Worm (Caenorhabditis elegans) whole organism, young adult: ENCODE data around the gene C35B1.4.

Source experiments
- C17E4.6 ChIP-seq: fragments of 200-800 bp; sonication (Bioruptor generic); IDR thresholded peaks from 2 replicates; pipeline ENCODE4 v1.3.6; 2022; ENCODE audit warnings: missing genetic modification reagents, missing genetic modification characterization, missing compliant biosample characterization
- F23B12.7 ChIP-seq: sonication (generic microtip); optimal IDR thresholded peaks from 2 replicates; lab custom pipeline; 2017; ENCODE audit warnings: missing genetic modification characterization, mild to moderate bottlenecking, missing compliant biosample characterization, antibody characterized with exemption, moderate library complexity; ENCODE audit not compliant: insufficient read depth
- athp-1 ChIP-seq: sonication (generic microtip); optimal IDR thresholded peaks from 2 replicates; lab custom pipeline; 2017; ENCODE audit warnings: mild to moderate bottlenecking, missing genetic modification characterization, missing compliant biosample characterization
- attf-5 ChIP-seq: fragments of 200-800 bp; sonication (Bioruptor generic); optimal IDR thresholded peaks from 2 replicates; lab custom pipeline; 2018; ENCODE audit warnings: mild to moderate bottlenecking, missing genetic modification characterization, missing compliant biosample characterization
- ceh-79 ChIP-seq: sonication (generic microtip); optimal IDR thresholded peaks from 2 replicates; lab custom pipeline; 2017; ENCODE audit warnings: mild to moderate bottlenecking, missing genetic modification characterization, missing compliant biosample characterization
- chd-7 ChIP-seq: sonication (generic microtip); optimal IDR thresholded peaks from 2 replicates; lab custom pipeline; 2016; ENCODE audit warnings: mild to moderate bottlenecking, missing genetic modification characterization, moderate library complexity, missing compliant biosample characterization
- efl-1 ChIP-seq: fragments of 150-350 bp; optimal IDR thresholded peaks from 2 replicates; lab custom pipeline; 2014; ENCODE audit warnings: missing biosample characterization, missing genetic modification reagents, missing genetic modification characterization
- hmg-1.2 ChIP-seq: fragments of 200-800 bp; sonication (Bioruptor generic); IDR thresholded peaks from 2 replicates; pipeline ENCODE4 v1.3.6; 2022; ENCODE audit warnings: missing genetic modification reagents, missing genetic modification characterization, missing compliant biosample characterization
- lir-1 ChIP-seq: fragments of 200-800 bp; sonication (Bioruptor generic); conservative IDR thresholded peaks from 2 replicates; pipeline ENCODE4 v1.3.6; 2022; ENCODE audit warnings: missing genetic modification reagents, missing genetic modification characterization, missing compliant biosample characterization
- nfya-1 ChIP-seq: sonication (generic microtip); optimal IDR thresholded peaks from 2 replicates; lab custom pipeline; 2017; ENCODE audit warnings: antibody characterized with exemption, missing compliant biosample characterization, missing genetic modification characterization, borderline replicate concordance; ENCODE audit not compliant: insufficient read depth
- snpc-4 ChIP-seq, 5 experiments: fragments of 150-350 bp in 1 of 5; sonication (generic microtip) in 4 of 5; optimal IDR thresholded peaks; 2 replicates each; lab custom pipeline; 2014 to 2018; ENCODE audit warnings: missing genetic modification characterization in 5 of 5, missing biosample characterization in 3 of 5, antibody characterized with exemption in 2 of 5, mild to moderate bottlenecking in 2 of 5, missing compliant biosample characterization in 2 of 5, missing genotype in 2 of 5, moderate library complexity in 2 of 5, missing genetic modification reagents in 1 of 5
- unc-62 ChIP-seq: fragments of 150-350 bp; optimal IDR thresholded peaks from 2 replicates; lab custom pipeline; 2014; ENCODE audit warnings: missing biosample characterization, missing genetic modification reagents, missing genetic modification characterization
- xnd-1 ChIP-seq: sonication (generic microtip); optimal IDR thresholded peaks from 2 replicates; lab custom pipeline; 2016; ENCODE audit warnings: missing genotype, missing genetic modification reagents, missing genetic modification characterization, missing compliant biosample characterization

DNA sequence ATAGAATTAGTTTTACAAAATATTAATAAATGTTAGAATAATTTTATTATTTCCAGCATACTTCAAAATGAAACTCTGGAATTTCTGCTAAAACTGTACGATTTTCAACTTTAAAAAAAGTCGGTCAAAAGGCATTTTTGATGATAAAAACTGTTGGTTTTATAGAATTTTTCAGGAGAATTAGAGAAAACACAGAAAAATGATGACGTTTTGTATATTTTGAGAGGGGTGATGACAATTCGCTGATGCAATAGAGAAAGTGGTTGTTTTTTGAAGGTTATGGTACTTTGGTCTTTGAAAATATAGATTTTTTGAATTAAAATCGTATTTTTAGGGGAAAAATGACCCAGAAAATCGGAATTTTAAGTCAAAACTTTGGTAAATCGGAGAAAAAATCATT is 5.4 kb downstream of the C35B1.4 start:
- TF ChIP-seq attf-5 (no peak), hmg-1.2 (GFP tag; lab: Robert Waterston, UW) (no peak), snpc-4 (GFP tag; optimal IDR thresholded peaks at IDR 0.05; lab: Kevin White, UChicago) (no peak), snpc-4 (tag; optimal IDR thresholded peaks at IDR 0.05; lab: Kevin White, UChicago) (no peak), efl-1 (no peak), chd-7 (tag; lab: Kevin White, UChicago) (no peak), C17E4.6 (GFP tag; lab: Robert Waterston, UW) (no peak), nfya-1 (no peak), unc-62 (GFP tag; lab: Kevin White, UChicago) (no peak), lir-1 (GFP tag; lab: Robert Waterston, UW) (no peak), athp-1 (no peak), xnd-1 (no peak), F23B12.7 (tag; lab: Kevin White, UChicago) (peak; percentile 60), ceh-79 (tag; lab: Kevin White, UChicago) (no peak)
